Fruit fly (Drosophila melanogaster) whole organism, embryonic: ENCODE measurements around the gene Ugt36D1.

Experiments used
- Atf-2 ChIP-seq: fragments of 200-800 bp; sonication (Bioruptor generic); optimal IDR thresholded peaks from 2 replicates; lab custom pipeline; 2016; ENCODE audit warnings: missing biosample characterization, missing genetic modification characterization
- CG10431 ChIP-seq: fragments of 200-800 bp; sonication (Bioruptor generic); optimal IDR thresholded peaks from 3 replicates; lab custom pipeline; 2018; ENCODE audit warnings: missing biosample characterization, mild to moderate bottlenecking, missing genetic modification characterization
- CG12236 ChIP-seq: fragments of 200-800 bp; sonication (Bioruptor generic); optimal IDR thresholded peaks from 2 replicates; lab custom pipeline; 2016; ENCODE audit warnings: missing biosample characterization, missing genetic modification characterization
- CG12391 ChIP-seq: fragments of 200-800 bp; sonication (Bioruptor generic); optimal IDR thresholded peaks from 3 replicates; lab custom pipeline; 2018; ENCODE audit warnings: missing biosample characterization, mild to moderate bottlenecking, missing genetic modification characterization, moderate library complexity
- CG13123 ChIP-seq: fragments of 200-800 bp; sonication (Bioruptor generic); optimal IDR thresholded peaks from 2 replicates; lab custom pipeline; 2016; ENCODE audit warnings: missing biosample characterization, missing genetic modification characterization
- CG13624 ChIP-seq: fragments of 200-800 bp; sonication (Bioruptor generic); optimal IDR thresholded peaks from 2 replicates; lab custom pipeline; 2016; ENCODE audit warnings: missing biosample characterization, missing genetic modification characterization
- CG14050 ChIP-seq: fragments of 200-800 bp; sonication (Bioruptor generic); IDR thresholded peaks from 3 replicates; pipeline ENCODE4 v1.3.6; 2022; ENCODE audit warnings: missing biosample characterization, missing genetic modification characterization
- CG14667 ChIP-seq: fragments of 200-800 bp; sonication (Bioruptor generic); IDR thresholded peaks from 2 replicates; pipeline ENCODE4 v1.3.6; 2022; ENCODE audit warnings: missing biosample characterization, missing genetic modification characterization
- CG14710 ChIP-seq: fragments of 200-800 bp; sonication (Bioruptor generic); optimal IDR thresholded peaks from 3 replicates; lab custom pipeline; 2019; ENCODE audit warnings: missing biosample characterization, mild to moderate bottlenecking, missing genetic modification characterization, moderate library complexity
- CG16813 ChIP-seq: fragments of 200-800 bp; sonication (Bioruptor generic); IDR thresholded peaks from 3 replicates; pipeline ENCODE4 v1.3.6; 2022; ENCODE audit warnings: missing biosample characterization, missing genetic modification characterization; ENCODE audit not compliant: partially characterized antibody
- CG17328 ChIP-seq: fragments of 200-800 bp; sonication (Bioruptor generic); IDR thresholded peaks from 2 replicates; pipeline ENCODE4 v1.3.6; 2022; ENCODE audit warnings: missing biosample characterization, missing genetic modification characterization
- CG17912 ChIP-seq: fragments of 200-800 bp; sonication (Bioruptor generic); optimal IDR thresholded peaks from 2 replicates; lab custom pipeline; 2018; ENCODE audit warnings: missing biosample characterization, mild to moderate bottlenecking, missing genetic modification characterization
- CG30431 ChIP-seq: fragments of 200-800 bp; sonication (Bioruptor generic); optimal IDR thresholded peaks from 2 replicates; lab custom pipeline; 2017; ENCODE audit warnings: missing biosample characterization, missing genetic modification characterization
- CG3995 ChIP-seq: fragments of 200-800 bp; sonication (Bioruptor generic); optimal IDR thresholded peaks from 3 replicates; lab custom pipeline; 2016; ENCODE audit warnings: missing biosample characterization, missing genetic modification characterization
- CG42726 ChIP-seq: fragments of 200-800 bp; sonication (Bioruptor generic); IDR thresholded peaks from 2 replicates; pipeline ENCODE4 v1.3.6; 2022; ENCODE audit warnings: missing biosample characterization, missing genetic modification characterization; ENCODE audit not compliant: partially characterized antibody
- CG6175 ChIP-seq: fragments of 200-800 bp; sonication (Bioruptor generic); IDR thresholded peaks from 3 replicates; pipeline ENCODE4 v1.3.6; 2022; ENCODE audit warnings: missing biosample characterization, missing genetic modification characterization
- CG7928 ChIP-seq: fragments of 200-800 bp; sonication (Bioruptor generic); optimal IDR thresholded peaks from 2 replicates; lab custom pipeline; 2017; ENCODE audit warnings: missing biosample characterization, mild to moderate bottlenecking, missing genetic modification characterization
- CG8281 ChIP-seq: fragments of 200-800 bp; sonication (Bioruptor generic); optimal IDR thresholded peaks from 2 replicates; lab custom pipeline; 2018; ENCODE audit warnings: missing biosample characterization, mild to moderate bottlenecking, missing genetic modification characterization, moderate library complexity
- Ets65A ChIP-seq: fragments of 200-800 bp; sonication (Bioruptor generic); peaks from one replicate; lab custom pipeline; 2016; ENCODE audit warnings: missing biosample characterization, missing genetic modification characterization
- HHEX ChIP-seq: fragments of 200-800 bp; sonication (Bioruptor generic); optimal IDR thresholded peaks from 3 replicates; lab custom pipeline; 2017; ENCODE audit warnings: missing biosample characterization, mild to moderate bottlenecking, missing genetic modification characterization, missing genetic modification reagents
- Hmr ChIP-seq: fragments of 200-800 bp; sonication (Bioruptor generic); optimal IDR thresholded peaks from 3 replicates; lab custom pipeline; 2017; ENCODE audit warnings: mild to moderate bottlenecking, missing biosample characterization, missing genetic modification reagents, missing genetic modification characterization
- Kr ChIP-seq: fragments of 200-800 bp; sonication (Bioruptor generic); optimal IDR thresholded peaks from 2 replicates; lab custom pipeline; 2017; ENCODE audit warnings: missing biosample characterization, mild to moderate bottlenecking, missing genetic modification characterization
- Meics ChIP-seq: fragments of 200-800 bp; sonication (Bioruptor generic); optimal IDR thresholded peaks from 2 replicates; lab custom pipeline; 2017; ENCODE audit warnings: missing biosample characterization, mild to moderate bottlenecking, missing genetic modification characterization
- Mes4 ChIP-seq: fragments of 200-800 bp; sonication (Bioruptor generic); optimal IDR thresholded peaks from 2 replicates; lab custom pipeline; 2016; ENCODE audit warnings: missing biosample characterization, missing genetic modification characterization
- NK7.1 ChIP-seq: fragments of 200-800 bp; sonication (Bioruptor generic); optimal IDR thresholded peaks from 3 replicates; lab custom pipeline; 2016; ENCODE audit warnings: missing biosample characterization, missing genetic modification characterization
- Neu2 ChIP-seq: fragments of 200-800 bp; sonication (Bioruptor generic); optimal IDR thresholded peaks from 3 replicates; lab custom pipeline; 2016; ENCODE audit warnings: missing biosample characterization, missing genetic modification characterization, borderline replicate concordance
- Ptx1 ChIP-seq: fragments of 200-800 bp; sonication (Bioruptor generic); IDR thresholded peaks from 2 replicates; pipeline ENCODE4 v1.3.6; 2022; ENCODE audit warnings: missing biosample characterization, missing genetic modification characterization
- Stat92E ChIP-seq, 3 experiments: fragments of >200 bp in 2 of 3; fragments of 200-800 bp in 1 of 3; sonication (Bioruptor generic) in 1 of 3; optimal IDR thresholded peaks; 2 replicates each; lab custom pipeline; 2017 to 2019; ENCODE audit warnings: missing biosample characterization in 3 of 3, missing genetic modification characterization in 3 of 3, mild to moderate bottlenecking in 1 of 3, moderate library complexity in 1 of 3
- Trl ChIP-seq, 3 experiments: fragments of >200 bp in 2 of 3; fragments of 200-800 bp in 1 of 3; sonication (Bioruptor generic) in 1 of 3; optimal IDR thresholded peaks; 2 replicates in 1 of 3; 3 replicates in 2 of 3; lab custom pipeline; 2016 to 2017; ENCODE audit warnings: missing biosample characterization in 1 of 3, missing genetic modification characterization in 1 of 3
- Vsx1 ChIP-seq: fragments of 200-800 bp; sonication (Bioruptor generic); optimal IDR thresholded peaks from 2 replicates; lab custom pipeline; 2017; ENCODE audit warnings: missing biosample characterization, mild to moderate bottlenecking, missing genetic modification characterization, missing genetic modification reagents
- ash1 ChIP-seq: fragments of 200-800 bp; sonication (Bioruptor generic); optimal IDR thresholded peaks from 2 replicates; lab custom pipeline; 2018; ENCODE audit warnings: missing biosample characterization, mild to moderate bottlenecking, missing genetic modification characterization
- crol ChIP-seq: fragments of 200-800 bp; sonication (Bioruptor generic); IDR thresholded peaks from 2 replicates; pipeline ENCODE4 v1.3.6; 2022; ENCODE audit warnings: missing biosample characterization, missing genetic modification characterization
- dmrt99B ChIP-seq: fragments of 200-800 bp; sonication (Bioruptor generic); optimal IDR thresholded peaks from 2 replicates; lab custom pipeline; 2018; ENCODE audit warnings: missing biosample characterization, mild to moderate bottlenecking, missing genetic modification characterization, moderate library complexity
- emc ChIP-seq: fragments of 200-800 bp; sonication (Bioruptor generic); optimal IDR thresholded peaks from 2 replicates; lab custom pipeline; 2016; ENCODE audit warnings: missing biosample characterization, missing genetic modification characterization
- fd102C ChIP-seq: fragments of 200-800 bp; sonication (Bioruptor generic); optimal IDR thresholded peaks from 2 replicates; lab custom pipeline; 2018; ENCODE audit warnings: missing biosample characterization, mild to moderate bottlenecking, missing genetic modification characterization, moderate library complexity
- fru ChIP-seq: fragments of >200 bp; optimal IDR thresholded peaks from 2 replicates; lab custom pipeline; 2017
- gcm ChIP-seq: fragments of 200-800 bp; sonication (Bioruptor generic); optimal IDR thresholded peaks from 2 replicates; lab custom pipeline; 2019; ENCODE audit warnings: missing biosample characterization, mild to moderate bottlenecking, missing genetic modification characterization, moderate library complexity
- gsb-n ChIP-seq: fragments of 200-800 bp; sonication (Bioruptor generic); optimal IDR thresholded peaks from 3 replicates; lab custom pipeline; 2018; ENCODE audit warnings: missing biosample characterization, mild to moderate bottlenecking, missing genetic modification characterization
- jigr1 ChIP-seq: fragments of 200-800 bp; sonication (Bioruptor generic); IDR thresholded peaks from 3 replicates; pipeline ENCODE4 v1.3.6; 2022; ENCODE audit warnings: missing biosample characterization, missing genetic modification characterization
- knrl ChIP-seq: fragments of 200-800 bp; sonication (Bioruptor generic); IDR thresholded peaks from 3 replicates; pipeline ENCODE4 v1.3.6; 2022; ENCODE audit warnings: missing biosample characterization, missing genetic modification characterization; ENCODE audit not compliant: partially characterized antibody
- lbe ChIP-seq: fragments of 200-800 bp; sonication (Bioruptor generic); optimal IDR thresholded peaks from 2 replicates; lab custom pipeline; 2016; ENCODE audit warnings: missing biosample characterization, mild to moderate bottlenecking, missing genetic modification characterization
- lilli ChIP-seq: fragments of 200-800 bp; sonication (Bioruptor generic); optimal IDR thresholded peaks from 3 replicates; lab custom pipeline; 2016; ENCODE audit warnings: missing biosample characterization, missing genetic modification characterization
- luna ChIP-seq: fragments of 200-800 bp; sonication (Bioruptor generic); optimal IDR thresholded peaks from 2 replicates; lab custom pipeline; 2016; ENCODE audit warnings: missing biosample characterization, missing genetic modification characterization
- mld ChIP-seq: fragments of 200-800 bp; sonication (Bioruptor generic); IDR thresholded peaks from 3 replicates; pipeline ENCODE4 v1.3.6; 2022; ENCODE audit warnings: missing biosample characterization, missing genetic modification characterization; ENCODE audit not compliant: partially characterized antibody
- pros ChIP-seq: fragments of 200-800 bp; sonication (Bioruptor generic); optimal IDR thresholded peaks from 3 replicates; lab custom pipeline; 2019; ENCODE audit warnings: missing biosample characterization, mild to moderate bottlenecking, missing genetic modification characterization, moderate library complexity
- sim ChIP-seq: fragments of 200-800 bp; sonication (Bioruptor generic); IDR thresholded peaks from 2 replicates; pipeline ENCODE4 v1.3.6; 2022; ENCODE audit warnings: missing biosample characterization, missing genetic modification characterization
- sima ChIP-seq: fragments of 200-800 bp; sonication (Bioruptor generic); optimal IDR thresholded peaks from 2 replicates; lab custom pipeline; 2016; ENCODE audit warnings: missing biosample characterization, missing genetic modification characterization
- tap ChIP-seq: fragments of 200-800 bp; optimal IDR thresholded peaks from 3 replicates; lab custom pipeline; 2019; ENCODE audit warnings: missing biosample characterization, mild to moderate bottlenecking, missing genetic modification characterization, moderate library complexity
- tna ChIP-seq: fragments of 200-800 bp; sonication (Bioruptor generic); IDR thresholded peaks from 2 replicates; pipeline ENCODE4 v1.3.6; 2022; ENCODE audit warnings: missing biosample characterization, missing genetic modification characterization; ENCODE audit not compliant: partially characterized antibody
- vfl ChIP-seq: fragments of 200-800 bp; sonication (Bioruptor generic); optimal IDR thresholded peaks from 2 replicates; lab custom pipeline; 2016; ENCODE audit warnings: missing biosample characterization, missing genetic modification characterization

Gene Ugt36D1

dm6 chr2L:18857635-18858059, 34.3 kb downstream of the Ugt36D1 start (continued):
- peak; percentile 92 for TF ChIP-seq tap (tag; lab: Kevin White, UChicago)
- peak; percentile 69 for TF ChIP-seq CG3995 (GFP tag; lab: Kevin White, UChicago)
- no peak for TF ChIP-seq fd102C (GFP tag; lab: Kevin White, UChicago)
- TF ChIP-seq tna (GFP tag; lab: Robert Waterston, UW): no peak
- peak; percentile 77 for TF ChIP-seq CG10431 (GFP tag; lab: Kevin White, UChicago)
- TF ChIP-seq CG17328 (GFP tag; lab: Robert Waterston, UW): peak; percentile 90
- peak; percentile 89 for TF ChIP-seq gcm (GFP tag; lab: Kevin White, UChicago)
- peak; percentile 92 for TF ChIP-seq HHEX (GFP tag; lab: Kevin White, UChicago)
- peak; percentile 90 for TF ChIP-seq dmrt99B (tag; lab: Kevin White, UChicago)
- TF ChIP-seq gsb-n (tag; lab: Kevin White, UChicago): peak; percentile 86
- no peak for TF ChIP-seq CG16813 (GFP tag; lab: Robert Waterston, UW)
- TF ChIP-seq Kr (GFP tag; lab: Kevin White, UChicago): no peak
- TF ChIP-seq emc (GFP tag; lab: Kevin White, UChicago): peak; percentile 38
- TF ChIP-seq CG14667 (GFP tag; lab: Robert Waterston, UW): peak; percentile 87
- TF ChIP-seq Ets65A (GFP tag; lab: Kevin White, UChicago): peak; percentile 93
- no peak for TF ChIP-seq knrl (GFP tag; lab: Robert Waterston, UW)
- no peak for TF ChIP-seq CG42726
- TF ChIP-seq CG12391 (tag; lab: Kevin White, UChicago): peak; percentile 93
- TF ChIP-seq CG13624: peak; percentile 72
- peak; percentile 72 for TF ChIP-seq CG7928 (GFP tag; lab: Kevin White, UChicago)
- TF ChIP-seq Meics (GFP tag; lab: Kevin White, UChicago): peak; percentile 91
- peak; percentile 57 for TF ChIP-seq luna (GFP tag; lab: Kevin White, UChicago)
- TF ChIP-seq lilli (GFP tag; lab: Kevin White, UChicago): peak; percentile 95
- peak; percentile 93 for TF ChIP-seq CG14710 (tag; lab: Kevin White, UChicago)
- peak; percentile 92 for TF ChIP-seq Hmr (GFP tag; lab: Kevin White, UChicago)
- TF ChIP-seq CG17912 (GFP tag; lab: Kevin White, UChicago): peak; percentile 84
- no peak for TF ChIP-seq Stat92E (GFP tag; optimal IDR thresholded peaks at IDR 0.05; lab: Kevin White, UChicago)
- TF ChIP-seq jigr1 (GFP tag; lab: Robert Waterston, UW): peak; percentile 55; the same call in 2 of the 3 replicates
- peak; percentile 74 for TF ChIP-seq CG12236 (GFP tag; lab: Kevin White, UChicago)
- TF ChIP-seq fru (lab: Kevin White, UChicago): no peak
- TF ChIP-seq mld (GFP tag; lab: Robert Waterston, UW): no peak
- TF ChIP-seq ash1 (GFP tag; lab: Kevin White, UChicago): no peak
- TF ChIP-seq CG8281: peak; percentile 73
- peak; percentile 76 for TF ChIP-seq CG30431 (GFP tag; lab: Kevin White, UChicago)
- no peak; the same call in 1 of the 2 replicates for TF ChIP-seq crol (GFP tag; lab: Robert Waterston, UW)
- TF ChIP-seq CG13123 (GFP tag; lab: Kevin White, UChicago): peak; percentile 64
- TF ChIP-seq CG6175: peak; percentile 84; the same call in 2 of the 3 replicates
- peak; percentile 96 for TF ChIP-seq lbe (GFP tag; lab: Kevin White, UChicago)
- peak; percentile 87 for TF ChIP-seq vfl (GFP tag; lab: Kevin White, UChicago)
- TF ChIP-seq Atf-2 (GFP tag; lab: Kevin White, UChicago): peak; percentile 87
- TF ChIP-seq CG14050 (GFP tag; lab: Robert Waterston, UW): peak; percentile 91
- peak; percentile 4 for TF ChIP-seq sima (GFP tag; lab: Kevin White, UChicago)
- TF ChIP-seq Trl (optimal IDR thresholded peaks at IDR 0.05; lab: Kevin White, UChicago): no peak
- peak; percentile 80 for TF ChIP-seq Trl (GFP tag; optimal IDR thresholded peaks at IDR 0.05; lab: Kevin White, UChicago)
- TF ChIP-seq pros (GFP tag; lab: Kevin White, UChicago): no peak
- peak; percentile 81 for TF ChIP-seq Mes4 (GFP tag; lab: Kevin White, UChicago)
- peak; percentile 68 for TF ChIP-seq NK7.1
- 0 out of 2 replicates have a peak, but pooled peaks have one; percentile 51 for TF ChIP-seq sim (GFP tag; lab: Robert Waterston, UW)
- peak; percentile 88 for TF ChIP-seq Ptx1 (GFP tag; lab: Robert Waterston, UW)
- TF ChIP-seq Vsx1: peak; percentile 84
- no peak for TF ChIP-seq Neu2 (GFP tag; lab: Kevin White, UChicago)
